Fruit fly (Drosophila melanogaster): ENCODE data around the gene Smn.

- peak; percentile 72 for TF ChIP-seq CG8924 (tag; optimal IDR thresholded peaks at IDR 0.05)
- TF ChIP-seq abd-A (tag; optimal IDR thresholded peaks at IDR 0.05), result no peak
- TF ChIP-seq Meics (GFP tag; optimal IDR thresholded peaks at IDR 0.05), result peak; percentile 37
- TF ChIP-seq pfk (GFP tag; optimal IDR thresholded peaks at IDR 0.05), result no peak
- TF ChIP-seq CG9876 (GFP tag; optimal IDR thresholded peaks at IDR 0.05), result peak; percentile 32
- TF ChIP-seq ara (GFP tag; IDR thresholded peaks at IDR 0.05), result no peak
- TF ChIP-seq Opbp (GFP tag; IDR thresholded peaks at IDR 0.05; ENCODE audit: partially characterized antibody), result peak; percentile 85
- peak; percentile 41 for TF ChIP-seq tx (GFP tag; optimal IDR thresholded peaks at IDR 0.05)
- TF ChIP-seq tup (GFP tag; optimal IDR thresholded peaks at IDR 0.05), result peak; percentile 10
These were observed 6.8 kb upstream of the Smn start for dm6 chr3L:16587994-16588622.

All from whole organism, embryonic.